Worm (Caenorhabditis elegans): ENCODE results near the gene T24C4.2.

T24C4.2 gene

DNA sequence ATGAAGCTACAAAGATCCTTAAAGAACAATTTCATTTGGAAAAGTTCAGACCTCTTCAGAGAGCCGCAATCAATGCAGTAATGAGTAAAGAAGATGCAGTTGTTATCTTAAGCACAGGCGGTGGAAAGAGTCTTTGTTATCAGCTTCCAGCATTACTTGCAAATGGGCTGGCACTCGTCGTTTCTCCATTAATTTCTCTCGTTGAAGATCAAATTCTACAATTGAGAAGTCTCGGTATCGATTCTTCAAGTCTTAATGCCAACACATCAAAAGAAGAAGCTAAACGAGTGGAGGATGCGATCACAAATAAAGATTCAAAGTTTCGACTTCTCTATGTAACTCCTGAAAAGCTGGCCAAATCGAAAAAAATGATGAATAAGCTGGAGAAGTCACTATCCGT, 12.9 kb downstream of the T24C4.2 start:
- TF ChIP-seq aha-1 (tag) (peak; percentile 90), F37D6.2 (tag; optimal IDR thresholded peaks at IDR 0.05) (no peak)

ce11 chrIII:856260-856659, 13.5 kb downstream of the T24C4.2 start, which contains the start of gene K02F3.12:
TSS of gene K02F3.12 (plus strand) at chrIII:856560.
- TF ChIP-seq gei-8 (GFP tag; optimal IDR thresholded peaks at IDR 0.05): no peak
- TF ChIP-seq ceh-20 (GFP tag; IDR thresholded peaks at IDR 0.05): no peak
- TF ChIP-seq snpc-4 (tag; optimal IDR thresholded peaks at IDR 0.05): no peak
- no peak for TF ChIP-seq spr-1 (tag; optimal IDR thresholded peaks at IDR 0.05)
- no peak for TF ChIP-seq lsy-2 (tag; optimal IDR thresholded peaks at IDR 0.05)
- no peak for TF ChIP-seq R02D3.7 (tag; optimal IDR thresholded peaks at IDR 0.05)

- TF ChIP-seq F49E8.2 (tag; optimal IDR thresholded peaks at IDR 0.05; ENCODE audit: borderline replicate concordance) (no peak), dpl-1 (GFP tag; optimal IDR thresholded peaks at IDR 0.05) (peak; percentile 12), jun-1 (tag; optimal IDR thresholded peaks at IDR 0.05) (no peak), vab-7 (GFP tag; IDR thresholded peaks at IDR 0.05) (no peak), T20F7.1 (GFP tag; optimal IDR thresholded peaks at IDR 0.05) (peak; percentile 92), R02D3.7 (tag; optimal IDR thresholded peaks at IDR 0.05) (peak; percentile 56), ceh-20 (GFP tag; IDR thresholded peaks at IDR 0.05) (no peak), Y48G9A.11 (GFP tag; IDR thresholded peaks at IDR 0.05) (peak; percentile 74), mes-2 (tag; optimal IDR thresholded peaks at IDR 0.05; ENCODE audit: poor library complexity, severe bottlenecking) (peak; percentile 39), unc-130 (GFP tag; optimal IDR thresholded peaks at IDR 0.05) (no peak), lsy-2 (tag; optimal IDR thresholded peaks at IDR 0.05) (peak in 1 of 2 experiments; percentile 22)
These were observed 15.9 kb downstream of the T24C4.2 start, which contains the start of the genes rnp-5 and tag-51 for ce11 chrIII:853859-854359. TSS of gene rnp-5 (minus strand) at chrIII:853909. TSS of gene tag-51 (plus strand) at chrIII:854221.

ce11 chrIII:853414-853813, 16.4 kb downstream of the T24C4.2 start:
- TF ChIP-seq Y75B8A.6 (GFP tag; IDR thresholded peaks at IDR 0.05) (0 out of 2 replicates have a peak, but pooled peaks have one; percentile 31), gei-8 (GFP tag; optimal IDR thresholded peaks at IDR 0.05) (no peak), unc-62 (GFP tag; optimal IDR thresholded peaks at IDR 0.05 in 1 of 2) (peak in 1 of 2 experiments; percentile 74), unc-62 (tag; optimal IDR thresholded peaks at IDR 0.05) (no peak), madf-5 (GFP tag; IDR thresholded peaks at IDR 0.05) (0 out of 4 replicates have a peak, but pooled peaks of 1 of the 2 experiments have one; percentile 14), lim-7 (GFP tag; IDR thresholded peaks at IDR 0.05) (peak; percentile 18; the same call in 1 of the 2 replicates), nhr-237 (tag; optimal IDR thresholded peaks at IDR 0.05) (no peak), set-16 (GFP tag; IDR thresholded peaks at IDR 0.05) (peak; percentile 94), ZK337.2 (GFP tag; IDR thresholded peaks at IDR 0.05) (0 out of 2 replicates have a peak, but pooled peaks have one; percentile 20), F44E2.7 (GFP tag; IDR thresholded peaks at IDR 0.05) (no peak), skn-1 (tag; optimal IDR thresholded peaks at IDR 0.05) (no peak), fkh-10 (GFP tag; optimal IDR thresholded peaks at IDR 0.05) (no peak), dmd-8 (GFP tag; IDR thresholded peaks at IDR 0.05) (no peak)

DNA sequence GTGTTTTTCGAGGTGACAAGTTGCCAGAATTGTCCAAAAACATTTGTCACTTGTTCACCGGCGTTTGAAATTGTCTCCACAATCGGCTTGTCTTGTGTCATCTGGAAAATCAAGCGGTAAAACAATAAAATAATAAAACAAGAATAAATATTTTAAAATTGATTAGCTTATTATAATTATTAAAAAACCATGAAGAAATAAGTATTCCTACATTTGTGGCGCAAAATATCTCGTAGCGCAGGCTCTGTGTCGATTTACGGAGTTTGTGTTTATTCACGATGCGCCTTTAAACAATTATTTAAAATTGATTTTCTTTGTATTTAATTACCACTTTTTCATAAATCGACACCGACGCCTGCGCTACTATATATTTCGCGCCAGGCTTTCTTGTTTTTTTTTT, 17.5 kb downstream of the T24C4.2 start, which contains the start of gene moma-1:
Gene moma-1 (minus strand): TSS at position 101 of the 400 bp plus-strand sequence.
- TF ChIP-seq zip-11 (GFP tag; IDR thresholded peaks at IDR 0.05) (no peak), vab-7 (GFP tag; IDR thresholded peaks at IDR 0.05) (no peak), lin-38 (GFP tag; IDR thresholded peaks at IDR 0.05) (peak; percentile 39; the same call in 1 of the 2 replicates), ceh-28 (tag; optimal IDR thresholded peaks at IDR 0.05) (no peak), T26A8.4 (GFP tag; IDR thresholded peaks at IDR 0.05) (no peak), lir-3 (tag; optimal IDR thresholded peaks at IDR 0.05) (no peak), sdz-12 (GFP tag; optimal IDR thresholded peaks at IDR 0.05) (no peak), aly-2 (tag; optimal IDR thresholded peaks at IDR 0.05) (no peak), rbr-2 (tag; optimal IDR thresholded peaks at IDR 0.05) (no peak), F44E2.7 (GFP tag; IDR thresholded peaks at IDR 0.05) (no peak), Y48G9A.11 (GFP tag; IDR thresholded peaks at IDR 0.05) (peak; percentile 30; the same call in 1 of the 2 replicates), madf-5 (GFP tag; IDR thresholded peaks at IDR 0.05) (no peak)
